Worm (Caenorhabditis elegans): ENCODE data around the gene F13H10.8.

ce11 chrIV:11008255-11008654 is 12.1 kb upstream of the F13H10.8 start:
- TF ChIP-seq unc-39 (tag; optimal IDR thresholded peaks at IDR 0.05): no peak
- no peak for TF ChIP-seq ceh-39 (tag; optimal IDR thresholded peaks at IDR 0.05)
- TF ChIP-seq lsy-2 (tag; optimal IDR thresholded peaks at IDR 0.05): no peak
- no peak for TF ChIP-seq lin-32 (GFP tag; optimal IDR thresholded peaks at IDR 0.05)
- no peak for TF ChIP-seq drap-1 (GFP tag; optimal IDR thresholded peaks at IDR 0.05)
- no peak for TF ChIP-seq ces-1 (GFP tag; optimal IDR thresholded peaks at IDR 0.05)

All from whole organism, mixed stage, embryonic.